Worm (Caenorhabditis elegans): ENCODE results near the gene clh-5.

Gene clh-5

ce11 chrII:9060332-9060840 lies 38.0 kb downstream of the clh-5 start (continued):
- TF ChIP-seq pqm-1 (tag; optimal IDR thresholded peaks at IDR 0.05) (peak; percentile 55), jun-1 (tag; optimal IDR thresholded peaks at IDR 0.05) (peak; percentile 91), zag-1 (tag; optimal IDR thresholded peaks at IDR 0.05) (no peak)

ce11 chrII:9059010-9059409 lies 39.4 kb downstream of the clh-5 start:
- no peak for TF ChIP-seq unc-39 (tag; optimal IDR thresholded peaks at IDR 0.05)
- TF ChIP-seq nfya-1 (tag; optimal IDR thresholded peaks at IDR 0.05; ENCODE audit: insufficient read depth), result no peak
- TF ChIP-seq fkh-10 (GFP tag; optimal IDR thresholded peaks at IDR 0.05), result no peak

ce11 chrII:9057035-9057668 lies 41.3 kb downstream of the clh-5 start, which contains the start of gene rpl-32:
Gene rpl-32, minus strand, starts transcription at chrII:9057085.
- TF ChIP-seq snpc-4 (tag; optimal IDR thresholded peaks at IDR 0.05) (peak; percentile 65), ceh-9 (tag; optimal IDR thresholded peaks at IDR 0.05) (no peak), hmg-11 (tag; optimal IDR thresholded peaks at IDR 0.05) (peak; percentile 35), nhr-28 (tag; optimal IDR thresholded peaks at IDR 0.05) (no peak), nhr-23 (tag; optimal IDR thresholded peaks at IDR 0.05) (peak; percentile 90), ztf-11 (tag; optimal IDR thresholded peaks at IDR 0.05) (no peak), nhr-43 (tag; optimal IDR thresholded peaks at IDR 0.05; ENCODE audit: poor library complexity, severe bottlenecking) (peak; percentile 46), elt-2 (tag; optimal IDR thresholded peaks at IDR 0.05) (peak; percentile 44), egl-5 (tag; optimal IDR thresholded peaks at IDR 0.05) (peak; percentile 68), lin-39 (tag; optimal IDR thresholded peaks at IDR 0.05) (peak; percentile 87), nhr-11 (tag; optimal IDR thresholded peaks at IDR 0.05) (peak; percentile 14), ama-1 (optimal IDR thresholded peaks at IDR 0.05) (peak; percentile 53), skn-1 (tag; optimal IDR thresholded peaks at IDR 0.05) (peak; percentile 16), nhr-25 (tag; optimal IDR thresholded peaks at IDR 0.05) (peak; percentile 89), pqm-1 (tag; optimal IDR thresholded peaks at IDR 0.05) (peak; percentile 51), ceh-28 (tag; optimal IDR thresholded peaks at IDR 0.05) (no peak), ceh-82 (tag; optimal IDR thresholded peaks at IDR 0.05) (no peak), R02D3.7 (tag; optimal IDR thresholded peaks at IDR 0.05) (peak; percentile 30), eor-1 (tag; optimal IDR thresholded peaks at IDR 0.05) (no peak), lin-15B (tag; optimal IDR thresholded peaks at IDR 0.05) (peak; percentile 90), tbx-2 (tag; optimal IDR thresholded peaks at IDR 0.05) (peak; percentile 10), jun-1 (tag; optimal IDR thresholded peaks at IDR 0.05) (peak; percentile 71), pha-4 (tag; optimal IDR thresholded peaks at IDR 0.05) (peak; percentile 94), egl-27 (tag; optimal IDR thresholded peaks at IDR 0.05) (no peak), daf-12 (tag; optimal IDR thresholded peaks at IDR 0.05) (no peak), nfya-1 (tag; optimal IDR thresholded peaks at IDR 0.05; ENCODE audit: insufficient read depth) (peak; percentile 91)

- TF ChIP-seq ceh-28 (tag; optimal IDR thresholded peaks at IDR 0.05), result no peak
- no peak for TF ChIP-seq nhr-12 (tag; optimal IDR thresholded peaks at IDR 0.05)
- TF ChIP-seq egl-27 (tag; optimal IDR thresholded peaks at IDR 0.05), result no peak
- no peak for TF ChIP-seq ztf-11 (tag; optimal IDR thresholded peaks at IDR 0.05)
- TF ChIP-seq nhr-67 (tag; optimal IDR thresholded peaks at IDR 0.05), result no peak
- no peak for TF ChIP-seq nhr-11 (tag; optimal IDR thresholded peaks at IDR 0.05)
- TF ChIP-seq zag-1 (tag; optimal IDR thresholded peaks at IDR 0.05), result no peak
- TF ChIP-seq nfya-1 (tag; optimal IDR thresholded peaks at IDR 0.05; ENCODE audit: insufficient read depth), result no peak
Measured at ce11 chrII:9056215-9056819, 42.1 kb downstream of the clh-5 start.

ce11 chrII:9054604-9055003 lies 43.8 kb downstream of the clh-5 start, which contains the start of gene chmp-7:
Gene chmp-7, plus strand, starts transcription at chrII:9054972.
- no peak for TF ChIP-seq nhr-67 (tag; optimal IDR thresholded peaks at IDR 0.05)
- TF ChIP-seq ceh-9 (tag; optimal IDR thresholded peaks at IDR 0.05), result no peak
- no peak for TF ChIP-seq fkh-2 (tag; optimal IDR thresholded peaks at IDR 0.05)
- peak; percentile 26 for TF ChIP-seq egl-27 (tag; optimal IDR thresholded peaks at IDR 0.05)
- TF ChIP-seq nhr-23 (tag; optimal IDR thresholded peaks at IDR 0.05), result peak; percentile 79
- TF ChIP-seq nhr-12 (tag; optimal IDR thresholded peaks at IDR 0.05), result no peak
- TF ChIP-seq ceh-28 (tag; optimal IDR thresholded peaks at IDR 0.05), result no peak
- TF ChIP-seq skn-1 (tag; optimal IDR thresholded peaks at IDR 0.05), result peak; percentile 82
- TF ChIP-seq ZK546.5 (tag; optimal IDR thresholded peaks at IDR 0.05), result no peak
- TF ChIP-seq eor-1 (tag; optimal IDR thresholded peaks at IDR 0.05), result no peak
- no peak for TF ChIP-seq daf-12 (tag; optimal IDR thresholded peaks at IDR 0.05)
- TF ChIP-seq pqm-1 (tag; optimal IDR thresholded peaks at IDR 0.05), result peak; percentile 37
- peak; percentile 83 for TF ChIP-seq nhr-43 (tag; optimal IDR thresholded peaks at IDR 0.05; ENCODE audit: poor library complexity, severe bottlenecking)
- no peak for TF ChIP-seq elt-3 (tag; optimal IDR thresholded peaks at IDR 0.05)
- TF ChIP-seq ztf-4 (tag; optimal IDR thresholded peaks at IDR 0.05), result no peak
- TF ChIP-seq nhr-77 (tag; optimal IDR thresholded peaks at IDR 0.05), result no peak
- no peak for TF ChIP-seq zag-1 (tag; optimal IDR thresholded peaks at IDR 0.05)
- TF ChIP-seq unc-62 (GFP tag; optimal IDR thresholded peaks at IDR 0.05), result peak; percentile 34
- TF ChIP-seq nhr-25 (tag; optimal IDR thresholded peaks at IDR 0.05), result peak; percentile 85
- TF ChIP-seq ceh-16 (tag; optimal IDR thresholded peaks at IDR 0.05), result no peak
- no peak for TF ChIP-seq ama-1 (optimal IDR thresholded peaks at IDR 0.05)
- no peak for TF ChIP-seq nhr-11 (tag; optimal IDR thresholded peaks at IDR 0.05)
- no peak for TF ChIP-seq elt-1 (tag; optimal IDR thresholded peaks at IDR 0.05)
- peak; percentile 79 for TF ChIP-seq sea-2 (GFP tag; optimal IDR thresholded peaks at IDR 0.05)
- no peak for TF ChIP-seq nhr-28 (tag; optimal IDR thresholded peaks at IDR 0.05)
- peak; percentile 75 for TF ChIP-seq hmg-11 (tag; optimal IDR thresholded peaks at IDR 0.05)
- TF ChIP-seq egl-5 (tag; optimal IDR thresholded peaks at IDR 0.05), result peak; percentile 76
- no peak for TF ChIP-seq snpc-4 (tag; optimal IDR thresholded peaks at IDR 0.05)
- peak; percentile 68 for TF ChIP-seq R02D3.7 (tag; optimal IDR thresholded peaks at IDR 0.05)
